Worm (Caenorhabditis elegans): ENCODE data around the gene clec-191.

DNA sequence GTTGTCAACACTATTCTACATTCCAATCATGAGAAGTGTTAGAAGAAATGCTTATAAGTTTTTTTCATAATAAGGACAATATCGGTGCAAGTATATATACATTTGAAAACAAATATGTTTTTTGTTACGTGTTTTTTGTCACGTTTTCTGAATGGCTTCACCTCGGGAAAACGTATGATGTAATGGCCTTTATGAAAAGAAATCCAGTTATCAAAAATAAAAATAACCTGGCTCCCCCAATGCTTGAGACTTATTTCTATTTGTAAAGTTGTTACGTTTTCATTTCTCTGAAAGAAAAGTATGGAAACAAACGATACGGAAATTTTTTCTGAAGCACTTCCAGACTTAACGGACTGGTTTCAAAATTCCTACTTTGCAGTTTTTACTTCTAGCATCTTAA, 18.3 kb upstream of the clec-191 start, which contains the start of gene srz-72:
- TF ChIP-seq mep-1 (tag; optimal IDR thresholded peaks at IDR 0.05) (no peak), unc-62 (GFP tag; optimal IDR thresholded peaks at IDR 0.05) (no peak), nhr-19 (GFP tag; conservative IDR thresholded peaks at IDR 0.05) (no peak), C34B4.2 (tag; optimal IDR thresholded peaks at IDR 0.05) (no peak)
